Fruit fly (Drosophila melanogaster): ENCODE data around the gene CG34279.

CG34279 gene

dm6 chr3R:17381916-17382315, 21.2 kb downstream of the CG34279 start:
- no peak for TF ChIP-seq noc (tag; optimal IDR thresholded peaks at IDR 0.05)

DNA sequence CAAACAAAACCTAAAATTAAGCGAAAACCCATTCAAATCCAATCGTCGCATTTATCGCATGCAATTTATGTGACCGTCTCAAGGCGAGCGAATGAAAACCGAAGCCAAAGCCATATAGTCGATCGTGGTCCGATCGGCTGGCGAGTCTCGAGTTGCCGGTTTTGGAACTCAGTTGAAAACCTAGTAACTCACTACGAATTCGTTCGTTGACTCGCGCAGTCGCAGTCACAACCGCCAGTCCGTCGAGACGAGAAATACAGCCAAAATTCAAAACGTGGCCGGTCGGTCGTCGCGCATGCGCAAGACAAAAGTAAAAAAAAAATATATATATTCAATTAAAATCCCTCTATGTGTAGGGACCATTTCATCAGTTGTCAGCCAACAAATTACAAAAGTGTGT, 23.3 kb downstream of the CG34279 start, which contains the start of gene lute:
lute (plus strand) TSS at position 203 of the 400 bp plus-strand sequence.
- TF ChIP-seq noc (tag; optimal IDR thresholded peaks at IDR 0.05), result no peak

DNA sequence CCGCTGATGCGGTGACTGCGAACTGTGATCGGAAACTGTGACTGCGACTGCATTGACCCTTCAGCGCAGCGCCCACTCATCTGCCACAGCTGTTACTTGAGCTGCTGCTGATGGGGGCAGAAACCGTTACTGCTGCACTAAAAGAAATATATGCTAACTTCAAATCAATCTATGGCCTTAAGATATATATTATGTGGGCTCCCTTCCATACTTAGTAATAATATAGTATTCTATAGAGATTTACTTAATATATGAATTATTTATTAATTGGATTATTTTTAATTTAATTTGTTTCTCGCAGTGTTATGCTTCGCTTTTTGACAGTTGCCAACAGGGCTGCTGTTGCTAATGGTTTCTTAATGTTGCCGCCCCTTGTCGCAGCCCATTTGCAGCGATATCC, 24.0 kb downstream of the CG34279 start:
- TF ChIP-seq noc (tag; optimal IDR thresholded peaks at IDR 0.05), result no peak

dm6 chr3R:17377503-17377902, 25.6 kb downstream of the CG34279 start:
- TF ChIP-seq noc (tag; optimal IDR thresholded peaks at IDR 0.05), result no peak

- no peak for TF ChIP-seq noc (tag; optimal IDR thresholded peaks at IDR 0.05)
These were observed 32.0 kb downstream of the CG34279 start for dm6 chr3R:17371094-17371493.

- no peak for TF ChIP-seq noc (tag; optimal IDR thresholded peaks at IDR 0.05)
These were observed 37.1 kb downstream of the CG34279 start, which contains the start of gene beat-IIa for dm6 chr3R:17366023-17366422. Gene beat-IIa, minus strand, starts transcription at chr3R:17366119.

DNA sequence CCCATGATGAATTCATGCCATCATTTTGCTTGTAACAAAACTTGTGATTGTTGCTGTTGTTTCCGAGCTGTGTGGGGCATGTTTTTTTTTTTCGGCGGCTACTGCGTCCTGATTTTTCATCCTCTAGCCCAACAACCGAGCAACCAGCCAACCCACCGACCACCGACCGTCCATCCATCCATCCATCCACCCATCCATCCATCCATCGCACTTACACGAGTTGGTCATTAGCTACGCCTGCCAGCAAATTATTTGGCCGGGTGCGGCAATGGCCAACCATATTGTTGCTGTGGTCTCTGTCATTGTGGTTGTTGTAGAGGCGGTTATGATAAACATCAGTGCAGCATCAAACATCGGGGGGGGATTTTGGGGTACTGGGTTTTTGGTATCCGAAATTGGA, 43.7 kb downstream of the CG34279 start:
- no peak for TF ChIP-seq noc (tag; optimal IDR thresholded peaks at IDR 0.05)

Data from whole organism, larva.